Worm (Caenorhabditis elegans): ENCODE measurements around the gene nhr-150.

nhr-150 gene

DNA sequence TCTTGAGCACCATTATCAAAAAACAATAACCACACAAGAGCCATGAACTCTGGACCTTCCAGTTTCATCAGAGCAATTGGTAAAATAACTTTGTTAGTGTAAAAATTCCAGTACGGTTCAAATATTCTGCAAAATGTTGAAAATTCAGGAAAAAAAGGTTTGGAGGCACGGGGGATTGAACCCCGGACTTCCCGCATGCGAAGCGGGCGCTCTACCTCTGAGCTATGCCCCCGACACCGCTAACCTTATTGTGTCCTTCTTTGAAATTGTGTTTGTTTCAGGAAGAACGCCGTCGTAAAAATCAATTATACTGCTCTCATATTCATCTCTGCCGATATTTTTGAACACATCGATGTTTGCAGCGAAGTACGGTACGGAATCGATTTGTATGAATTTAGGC, 1.4 kb downstream of the nhr-150 start (continued):
- TF ChIP-seq B0336.3 (GFP tag; IDR thresholded peaks at IDR 0.05) (no peak), xnd-1 (tag; optimal IDR thresholded peaks at IDR 0.05) (no peak), aptf-3 (GFP tag; IDR thresholded peaks at IDR 0.05) (no peak), lir-1 (GFP tag; conservative IDR thresholded peaks at IDR 0.05) (no peak), hrde-1 (tag; optimal IDR thresholded peaks at IDR 0.05; ENCODE audit: borderline replicate concordance) (no peak), lin-54 (GFP tag; optimal IDR thresholded peaks at IDR 0.05) (peak; percentile 30), T07F8.4 (tag; optimal IDR thresholded peaks at IDR 0.05) (no peak), mxl-1 (tag; optimal IDR thresholded peaks at IDR 0.05) (no peak), bed-1 (GFP tag; IDR thresholded peaks at IDR 0.05) (no peak), Y56A3A.18 (GFP tag; IDR thresholded peaks at IDR 0.05) (no peak), Y79H2A.3 (GFP tag; conservative IDR thresholded peaks at IDR 0.05) (no peak), hlh-12 (tag; optimal IDR thresholded peaks at IDR 0.05) (no peak), tbx-9 (tag; optimal IDR thresholded peaks at IDR 0.05; ENCODE audit: borderline replicate concordance) (no peak), madf-8 (GFP tag; conservative IDR thresholded peaks at IDR 0.05) (no peak), nhr-120 (GFP tag; IDR thresholded peaks at IDR 0.05) (no peak), egl-44 (GFP tag; IDR thresholded peaks at IDR 0.05) (0 out of 2 replicates have a peak, but pooled peaks have one; percentile 36), cebp-1 (GFP tag; IDR thresholded peaks at IDR 0.05) (no peak), cebp-1 (tag; optimal IDR thresholded peaks at IDR 0.05) (peak; percentile 25), egrh-3 (GFP tag; IDR thresholded peaks at IDR 0.05) (no peak), lag-1 (GFP tag; IDR thresholded peaks at IDR 0.05) (no peak), F39B2.1 (GFP tag; IDR thresholded peaks at IDR 0.05) (no peak), let-607 (tag; optimal IDR thresholded peaks at IDR 0.05) (peak in 1 of 2 experiments; percentile 4), ceh-40 (GFP tag; IDR thresholded peaks at IDR 0.05) (no peak), chd-7 (tag; optimal IDR thresholded peaks at IDR 0.05) (no peak), hlh-26 (GFP tag; conservative IDR thresholded peaks at IDR 0.05) (no peak), die-1 (tag; optimal IDR thresholded peaks at IDR 0.05) (peak; percentile 55), attf-5 (GFP tag; optimal IDR thresholded peaks at IDR 0.05) (peak; percentile 20), atf-7 (tag; optimal IDR thresholded peaks at IDR 0.05) (no peak), ztf-22 (GFP tag; optimal IDR thresholded peaks at IDR 0.05) (no peak), Y67H2A.10 (GFP tag; conservative IDR thresholded peaks at IDR 0.05) (no peak), ztf-25 (GFP tag; IDR thresholded peaks at IDR 0.05) (no peak), akir-1 (GFP tag; optimal IDR thresholded peaks at IDR 0.05) (no peak), pha-4 (tag; optimal IDR thresholded peaks at IDR 0.05) (no peak), F57C9.4 (tag; optimal IDR thresholded peaks at IDR 0.05) (no peak), nfya-1 (tag; optimal IDR thresholded peaks at IDR 0.05; ENCODE audit: borderline replicate concordance, insufficient read depth) (no peak), dpl-1 (GFP tag; optimal IDR thresholded peaks at IDR 0.05) (no peak), attf-3 (GFP tag; conservative IDR thresholded peaks at IDR 0.05) (no peak), lsy-27 (tag; optimal IDR thresholded peaks at IDR 0.05; ENCODE audit: borderline replicate concordance, insufficient read depth) (no peak)

DNA sequence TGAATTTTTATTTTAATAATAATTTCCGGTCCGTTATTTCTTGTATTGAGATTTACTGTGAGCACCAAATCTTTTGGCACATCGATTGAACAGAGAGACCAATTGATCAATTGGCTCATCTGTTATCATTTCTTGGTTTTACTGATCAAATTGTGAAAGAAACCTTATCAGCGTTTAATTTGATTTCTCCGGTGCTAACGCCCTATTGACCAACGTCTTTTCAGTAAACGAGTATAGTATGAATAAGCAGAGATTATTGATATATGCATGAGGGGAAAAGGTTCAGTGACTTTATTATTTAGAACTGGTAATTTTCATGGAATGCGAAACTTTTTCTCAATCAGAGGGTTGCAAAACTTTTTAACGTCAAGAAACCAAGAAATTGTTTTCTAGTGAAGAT, 2.2 kb downstream of the nhr-150 start:
- TF ChIP-seq lsy-27 (tag; optimal IDR thresholded peaks at IDR 0.05; ENCODE audit: borderline replicate concordance, insufficient read depth) = no peak
- TF ChIP-seq ccch-3 (GFP tag; optimal IDR thresholded peaks at IDR 0.05) = no peak
- TF ChIP-seq nfyb-1 (GFP tag; IDR thresholded peaks at IDR 0.05) = no peak
- no peak for TF ChIP-seq unc-62 (GFP tag; optimal IDR thresholded peaks at IDR 0.05)
- TF ChIP-seq zfh-2 (GFP tag; conservative IDR thresholded peaks at IDR 0.05) = no peak
- no peak for TF ChIP-seq hlh-12 (tag; optimal IDR thresholded peaks at IDR 0.05)

Data from whole organism, young adult.